Worm (Caenorhabditis elegans): Measurements from ENCODE around the gene R04A9.1.

ce11 chrX:404597-404996 lies at the start of gene R04A9.1:
- TF ChIP-seq hmbx-1 (tag; optimal IDR thresholded peaks at IDR 0.05) (no peak), F13C5.2 (tag; optimal IDR thresholded peaks at IDR 0.05) (no peak), ama-1 (optimal IDR thresholded peaks at IDR 0.05) (no peak), ets-7 (tag; optimal IDR thresholded peaks at IDR 0.05) (no peak), tbx-11 (GFP tag; IDR thresholded peaks at IDR 0.05) (no peak), flt-1 (GFP tag; IDR thresholded peaks at IDR 0.05) (no peak), ceh-13 (GFP tag; optimal IDR thresholded peaks at IDR 0.05) (no peak), ceh-36 (tag; optimal IDR thresholded peaks at IDR 0.05) (no peak), sea-1 (GFP tag; conservative IDR thresholded peaks at IDR 0.05) (no peak), pes-1 (GFP tag; IDR thresholded peaks at IDR 0.05) (no peak), tbx-37 (GFP tag; conservative IDR thresholded peaks at IDR 0.05) (no peak), hmg-4 (GFP tag; optimal IDR thresholded peaks at IDR 0.05) (no peak), hnd-1 (tag; optimal IDR thresholded peaks at IDR 0.05) (no peak), B0310.2 (tag; optimal IDR thresholded peaks at IDR 0.05) (no peak)

Measured in whole organism, early embryonic.